Worm (Caenorhabditis elegans) whole organism, young adult: Measurements from ENCODE around the gene JC8.16.
A peak's percentile ranks its signal among the peaks of the same experiment; 100 is the strongest.

Experiments used
- B0019.2 ChIP-seq: fragments of 200-800 bp; sonication (Bioruptor generic); conservative IDR thresholded peaks from 2 replicates; pipeline ENCODE4 v1.3.6; 2022; ENCODE audit warnings: missing genetic modification reagents, missing genetic modification characterization, missing compliant biosample characterization
- B0261.1 ChIP-seq: sonication (generic microtip); optimal IDR thresholded peaks from 2 replicates; lab custom pipeline; 2016; ENCODE audit warnings: mild to moderate bottlenecking, missing genetic modification characterization, moderate library complexity, missing compliant biosample characterization
- C06A6.2 ChIP-seq: fragments of 200-800 bp; sonication (Bioruptor generic); conservative IDR thresholded peaks from 2 replicates; pipeline ENCODE4 v1.3.6; 2022; ENCODE audit warnings: missing genetic modification characterization, missing compliant biosample characterization
- D2030.7 ChIP-seq: fragments of 200-800 bp; sonication (Bioruptor generic); IDR thresholded peaks from 2 replicates; pipeline ENCODE4 v1.3.6; 2022; ENCODE audit warnings: missing genetic modification reagents, missing genetic modification characterization, missing compliant biosample characterization
- F52B5.7 ChIP-seq: sonication (generic microtip); optimal IDR thresholded peaks from 2 replicates; lab custom pipeline; 2016; ENCODE audit warnings: mild to moderate bottlenecking, missing genetic modification characterization, missing compliant biosample characterization
- F55B11.4 ChIP-seq: sonication (generic microtip); optimal IDR thresholded peaks from 2 replicates; lab custom pipeline; 2016; ENCODE audit warnings: missing compliant biosample characterization, missing genetic modification characterization, borderline replicate concordance; ENCODE audit not compliant: insufficient read depth
- Y53F4B.3 ChIP-seq: fragments of 200-800 bp; sonication (Bioruptor generic); IDR thresholded peaks from 2 replicates; pipeline ENCODE4 v1.3.6; 2022; ENCODE audit warnings: missing genetic modification reagents, missing genetic modification characterization, missing compliant biosample characterization
- akir-1 ChIP-seq: fragments of 200-800 bp; sonication (Bioruptor generic); optimal IDR thresholded peaks from 2 replicates; lab custom pipeline; 2018; ENCODE audit warnings: mild to moderate bottlenecking, missing genetic modification characterization, moderate library complexity, missing compliant biosample characterization
- aptf-2 ChIP-seq: fragments of 200-800 bp; sonication (Bioruptor generic); conservative IDR thresholded peaks from 2 replicates; pipeline ENCODE4 v1.3.6; 2022; ENCODE audit warnings: missing genetic modification reagents, missing genetic modification characterization, missing compliant biosample characterization
- aptf-3 ChIP-seq: fragments of 200-800 bp; sonication (Bioruptor generic); IDR thresholded peaks from 2 replicates; pipeline ENCODE4 v1.3.6; 2022; ENCODE audit warnings: missing genetic modification characterization, missing compliant biosample characterization
- atf-7 ChIP-seq: sonication (generic microtip); optimal IDR thresholded peaks from 2 replicates; lab custom pipeline; 2017; ENCODE audit warnings: mild to moderate bottlenecking, missing genetic modification characterization, missing compliant biosample characterization
- attf-5 ChIP-seq: fragments of 200-800 bp; sonication (Bioruptor generic); optimal IDR thresholded peaks from 2 replicates; lab custom pipeline; 2018; ENCODE audit warnings: mild to moderate bottlenecking, missing genetic modification characterization, missing compliant biosample characterization
- attf-6 ChIP-seq: fragments of 200-800 bp; sonication (Bioruptor generic); IDR thresholded peaks from 2 replicates; pipeline ENCODE4 v1.3.6; 2022; ENCODE audit warnings: missing genetic modification reagents, missing genetic modification characterization, missing compliant biosample characterization
- cebp-1 ChIP-seq, 2 experiments: fragments of 200-800 bp in 1 of 2; sonication (Bioruptor generic) in 1 of 2; sonication (generic microtip) in 1 of 2; IDR thresholded peaks in 1 of 2; optimal IDR thresholded peaks in 1 of 2; 2 replicates each; pipeline versions ENCODE4 v1.3.6 to Lab custom; 2017 to 2022; ENCODE audit warnings: missing compliant biosample characterization in 2 of 2, missing genetic modification characterization in 2 of 2, mild to moderate bottlenecking in 1 of 2, missing genetic modification reagents in 1 of 2, moderate library complexity in 1 of 2
- ceh-27 ChIP-seq: fragments of 200-800 bp; sonication (Bioruptor generic); optimal IDR thresholded peaks from 2 replicates; lab custom pipeline; 2018; ENCODE audit warnings: mild to moderate bottlenecking, missing genetic modification characterization, moderate library complexity, missing compliant biosample characterization
- ceh-79 ChIP-seq: sonication (generic microtip); optimal IDR thresholded peaks from 2 replicates; lab custom pipeline; 2017; ENCODE audit warnings: mild to moderate bottlenecking, missing genetic modification characterization, missing compliant biosample characterization
- die-1 ChIP-seq: sonication (generic microtip); optimal IDR thresholded peaks from 2 replicates; lab custom pipeline; 2016; ENCODE audit warnings: missing genotype, mild to moderate bottlenecking, missing genetic modification characterization, missing compliant biosample characterization
- efl-1 ChIP-seq: fragments of 150-350 bp; optimal IDR thresholded peaks from 2 replicates; lab custom pipeline; 2014; ENCODE audit warnings: missing biosample characterization, missing genetic modification reagents, missing genetic modification characterization
- egl-18 ChIP-seq: fragments of 200-800 bp; sonication (Bioruptor generic); IDR thresholded peaks from 2 replicates; pipeline ENCODE4 v1.3.6; 2022; ENCODE audit warnings: missing genetic modification reagents, missing genetic modification characterization, missing compliant biosample characterization
- gei-17 ChIP-seq: fragments of 200-800 bp; sonication (Bioruptor generic); optimal IDR thresholded peaks from 2 replicates; lab custom pipeline; 2018; ENCODE audit warnings: mild to moderate bottlenecking, missing genetic modification characterization, missing compliant biosample characterization
- hrde-1 ChIP-seq: sonication (generic microtip); optimal IDR thresholded peaks from 2 replicates; lab custom pipeline; 2016; ENCODE audit warnings: missing genetic modification characterization, mild to moderate bottlenecking, missing compliant biosample characterization, moderate library complexity, missing genotype, missing genetic modification reagents, borderline replicate concordance
- let-526 ChIP-seq: fragments of 200-800 bp; sonication (Bioruptor generic); IDR thresholded peaks from 2 replicates; pipeline ENCODE4 v1.3.6; 2022; ENCODE audit warnings: missing genetic modification reagents, missing genetic modification characterization, missing compliant biosample characterization
- let-607 ChIP-seq, 2 experiments: fragments of 200-800 bp in 1 of 2; sonication (Bioruptor generic) in 1 of 2; sonication (generic microtip) in 1 of 2; optimal IDR thresholded peaks; 2 replicates each; lab custom pipeline; 2016 to 2018; ENCODE audit warnings: mild to moderate bottlenecking in 2 of 2, missing compliant biosample characterization in 2 of 2, missing genetic modification characterization in 2 of 2, moderate library complexity in 2 of 2, missing genotype in 1 of 2
- lin-54 ChIP-seq: fragments of 200-800 bp; sonication (Bioruptor generic); optimal IDR thresholded peaks from 2 replicates; lab custom pipeline; 2018; ENCODE audit warnings: mild to moderate bottlenecking, missing genetic modification characterization, missing compliant biosample characterization
- lsy-27 ChIP-seq: sonication (generic microtip); optimal IDR thresholded peaks from 2 replicates; lab custom pipeline; 2017; ENCODE audit warnings: missing genetic modification characterization, mild to moderate bottlenecking, missing compliant biosample characterization, antibody characterized with exemption, missing genotype, borderline replicate concordance; ENCODE audit not compliant: insufficient read depth
- madf-3 ChIP-seq: fragments of 200-800 bp; sonication (Bioruptor generic); IDR thresholded peaks from 2 replicates; pipeline ENCODE4 v1.3.6; 2022; ENCODE audit warnings: missing genetic modification reagents, missing genetic modification characterization, missing compliant biosample characterization
- madf-6 ChIP-seq: fragments of 200-800 bp; sonication (Bioruptor generic); IDR thresholded peaks from 2 replicates; pipeline ENCODE4 v1.3.6; 2022; ENCODE audit warnings: missing genetic modification reagents, missing genetic modification characterization, missing compliant biosample characterization
- mel-28 ChIP-seq: sonication (generic microtip); optimal IDR thresholded peaks from 2 replicates; lab custom pipeline; 2016; ENCODE audit warnings: borderline replicate concordance, mild to moderate bottlenecking, missing genetic modification characterization, missing compliant biosample characterization
- nfyb-1 ChIP-seq: fragments of 200-800 bp; sonication (Bioruptor generic); IDR thresholded peaks from 2 replicates; pipeline ENCODE4 v1.3.6; 2022; ENCODE audit warnings: missing genetic modification reagents, missing genetic modification characterization, missing compliant biosample characterization
- nhr-90 ChIP-seq: sonication (generic microtip); optimal IDR thresholded peaks from 2 replicates; lab custom pipeline; 2016; ENCODE audit warnings: missing genotype, mild to moderate bottlenecking, missing genetic modification characterization, missing compliant biosample characterization
- repo-1 ChIP-seq: sonication (generic microtip); optimal IDR thresholded peaks from 2 replicates; lab custom pipeline; 2017; ENCODE audit warnings: mild to moderate bottlenecking, missing genetic modification characterization, missing compliant biosample characterization
- sdz-38 ChIP-seq: sonication (generic microtip); optimal IDR thresholded peaks from 2 replicates; lab custom pipeline; 2016; ENCODE audit warnings: missing genotype, missing genetic modification characterization, missing compliant biosample characterization
- sea-2 ChIP-seq: fragments of 200-800 bp; sonication (Bioruptor generic); IDR thresholded peaks from 2 replicates; pipeline ENCODE4 v1.3.6; 2022; ENCODE audit warnings: missing genetic modification characterization, missing compliant biosample characterization
- snpc-1.1 ChIP-seq: sonication (generic microtip); optimal IDR thresholded peaks from 2 replicates; lab custom pipeline; 2017; ENCODE audit warnings: missing genetic modification characterization, mild to moderate bottlenecking, missing compliant biosample characterization, antibody characterized with exemption, moderate library complexity, missing genotype, missing genetic modification reagents; ENCODE audit not compliant: insufficient read depth
- snpc-3.4 ChIP-seq: sonication (generic microtip); optimal IDR thresholded peaks from 2 replicates; lab custom pipeline; 2017; ENCODE audit warnings: missing genetic modification characterization, mild to moderate bottlenecking, missing compliant biosample characterization, antibody characterized with exemption, moderate library complexity, missing genotype, missing genetic modification reagents
- somi-1 ChIP-seq: fragments of 200-800 bp; sonication (Bioruptor generic); optimal IDR thresholded peaks from 2 replicates; lab custom pipeline; 2018; ENCODE audit warnings: mild to moderate bottlenecking, missing genetic modification characterization, missing compliant biosample characterization
- sptf-2 ChIP-seq: fragments of 200-800 bp; sonication (Bioruptor generic); optimal IDR thresholded peaks from 2 replicates; lab custom pipeline; 2018; ENCODE audit warnings: mild to moderate bottlenecking, missing genetic modification characterization, missing compliant biosample characterization
- tbp1 ChIP-seq: fragments of 200-800 bp; sonication (Bioruptor generic); optimal IDR thresholded peaks from 2 replicates; lab custom pipeline; 2018; ENCODE audit warnings: mild to moderate bottlenecking, missing genetic modification characterization, missing compliant biosample characterization
- tbx-9 ChIP-seq: sonication (generic microtip); optimal IDR thresholded peaks from 2 replicates; lab custom pipeline; 2016; ENCODE audit warnings: borderline replicate concordance, missing genetic modification characterization, inconsistent platforms, missing compliant biosample characterization
- zim-3 ChIP-seq: sonication (generic microtip); optimal IDR thresholded peaks from 2 replicates; lab custom pipeline; 2017; ENCODE audit warnings: mild to moderate bottlenecking, missing genetic modification characterization, moderate library complexity, missing compliant biosample characterization
- ztf-18 ChIP-seq: sonication (generic microtip); optimal IDR thresholded peaks from 2 replicates; lab custom pipeline; 2016; ENCODE audit warnings: missing genotype, mild to moderate bottlenecking, missing genetic modification characterization, missing compliant biosample characterization
- ztf-25 ChIP-seq: fragments of 200-800 bp; sonication (Bioruptor generic); IDR thresholded peaks from 2 replicates; pipeline ENCODE4 v1.3.6; 2022; ENCODE audit warnings: missing genetic modification reagents, missing genetic modification characterization, missing compliant biosample characterization
- ztf-26 ChIP-seq: sonication (generic microtip); optimal IDR thresholded peaks from 2 replicates; lab custom pipeline; 2017; ENCODE audit warnings: missing genetic modification characterization, missing compliant biosample characterization
- ztf-28 ChIP-seq: fragments of 200-800 bp; sonication (Bioruptor generic); IDR thresholded peaks from 2 replicates; pipeline ENCODE4 v1.3.6; 2022; ENCODE audit warnings: missing genetic modification reagents, missing genetic modification characterization, missing compliant biosample characterization
- ztf-3 ChIP-seq: fragments of 200-800 bp; sonication (Bioruptor generic); optimal IDR thresholded peaks from 2 replicates; lab custom pipeline; 2018; ENCODE audit warnings: mild to moderate bottlenecking, missing genetic modification characterization, missing compliant biosample characterization

JC8.16 gene

DNA sequence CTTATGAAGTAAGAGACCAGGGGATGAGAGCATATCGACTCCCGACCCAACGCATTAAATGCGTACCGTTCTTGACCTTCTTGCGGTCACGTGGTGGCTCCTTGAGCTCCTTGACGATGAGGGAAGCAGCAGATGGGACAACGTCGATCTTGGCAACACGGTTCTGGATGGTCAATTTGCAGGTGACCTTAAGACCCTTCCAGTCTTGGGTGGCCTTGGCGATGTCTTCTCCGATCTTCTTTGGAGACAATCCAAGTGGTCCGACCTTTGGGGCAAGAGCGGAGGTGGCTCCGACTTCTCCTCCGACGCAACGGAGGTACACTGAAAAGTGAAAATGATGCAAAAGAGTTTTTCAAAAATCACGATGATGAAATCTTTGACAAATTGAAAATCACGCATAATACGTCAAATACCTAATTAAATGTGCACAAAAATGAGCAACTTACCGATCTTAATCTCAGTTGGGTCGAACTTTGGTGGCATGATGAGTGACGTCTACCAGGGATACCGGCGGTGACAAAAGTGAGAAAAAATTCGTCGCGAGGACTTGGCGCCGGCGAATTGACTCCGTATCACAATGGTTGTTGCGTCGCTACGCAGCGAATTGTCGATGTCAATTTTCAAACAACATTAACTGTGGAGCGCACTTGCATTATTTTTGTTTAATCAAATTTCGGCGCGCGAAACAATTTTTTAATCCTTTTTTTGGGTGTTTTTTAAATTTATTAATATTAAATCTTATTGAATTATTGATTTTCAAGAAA is 18.7 kb upstream of the JC8.16 start, which contains the start of gene rpl-12 (continued):
- no peak for TF ChIP-seq F55B11.4 (tag; lab: Kevin White, UChicago)
- TF ChIP-seq atf-7 (tag; lab: Kevin White, UChicago): peak; percentile 92
- peak; percentile 80; the same call in 1 of the 2 replicates for TF ChIP-seq ztf-28 (GFP tag; lab: Robert Waterston, UW)
- peak; percentile 96 for TF ChIP-seq repo-1 (tag; lab: Kevin White, UChicago)
- TF ChIP-seq lsy-27 (tag; lab: Kevin White, UChicago): peak; percentile 17
- TF ChIP-seq Y53F4B.3 (GFP tag; lab: Robert Waterston, UW): 0 out of 2 replicates have a peak, but pooled peaks have one; percentile 23
- peak; percentile 85 for TF ChIP-seq B0019.2 (GFP tag; lab: Robert Waterston, UW)
- TF ChIP-seq sea-2 (GFP tag; lab: Robert Waterston, UW): peak; percentile 77; the same call in 1 of the 2 replicates
- TF ChIP-seq snpc-3.4 (tag; lab: Kevin White, UChicago): peak; percentile 90
- peak; percentile 66 for TF ChIP-seq F52B5.7 (tag; lab: Kevin White, UChicago)
- TF ChIP-seq hrde-1 (tag; lab: Kevin White, UChicago): peak; percentile 92
- TF ChIP-seq let-526 (GFP tag; lab: Robert Waterston, UW): peak; percentile 20
- TF ChIP-seq attf-6 (GFP tag; lab: Robert Waterston, UW): peak; percentile 91
- peak; percentile 86 for TF ChIP-seq gei-17
- TF ChIP-seq aptf-2 (GFP tag; lab: Robert Waterston, UW): peak; percentile 68
- peak; percentile 100 for TF ChIP-seq attf-5
- TF ChIP-seq madf-6 (GFP tag; lab: Robert Waterston, UW): peak; percentile 95
- TF ChIP-seq egl-18 (GFP tag; lab: Robert Waterston, UW): no peak; the same call in 1 of the 2 replicates
- TF ChIP-seq cebp-1 (GFP tag; IDR thresholded peaks at IDR 0.05; lab: Robert Waterston, UW): peak; percentile 87
- TF ChIP-seq cebp-1 (tag; optimal IDR thresholded peaks at IDR 0.05; lab: Kevin White, UChicago): peak; percentile 96
- TF ChIP-seq ztf-25: no peak
- TF ChIP-seq aptf-3 (GFP tag; lab: Robert Waterston, UW): no peak
- TF ChIP-seq akir-1 (GFP tag; lab: Kevin White, UChicago): peak; percentile 48
- peak; percentile 56 for TF ChIP-seq die-1 (tag; lab: Kevin White, UChicago)
- peak; percentile 94 for TF ChIP-seq somi-1 (GFP tag; lab: Kevin White, UChicago)
- TF ChIP-seq lin-54 (GFP tag; lab: Kevin White, UChicago): peak; percentile 100
- peak; percentile 63 for TF ChIP-seq snpc-1.1 (tag; lab: Kevin White, UChicago)
- peak; percentile 94 for TF ChIP-seq D2030.7 (GFP tag; lab: Robert Waterston, UW)
- TF ChIP-seq nfyb-1 (GFP tag; lab: Robert Waterston, UW): peak; percentile 98
- peak; percentile 98 for TF ChIP-seq ceh-27 (GFP tag; lab: Kevin White, UChicago)
- TF ChIP-seq ztf-26: peak; percentile 97
- TF ChIP-seq C06A6.2 (GFP tag; lab: Robert Waterston, UW): peak; percentile 94
- TF ChIP-seq mel-28 (tag; lab: Kevin White, UChicago): peak; percentile 83
- no peak for TF ChIP-seq tbx-9 (tag; lab: Kevin White, UChicago)
- peak; percentile 8 for TF ChIP-seq sptf-2
- peak; percentile 40 for TF ChIP-seq B0261.1 (tag; lab: Kevin White, UChicago)
- TF ChIP-seq ceh-79 (tag; lab: Kevin White, UChicago): peak; percentile 59
- no peak for TF ChIP-seq sdz-38 (tag; lab: Kevin White, UChicago)
- peak; percentile 92 for TF ChIP-seq efl-1 (GFP tag; lab: Kevin White, UChicago)
- TF ChIP-seq let-607 (tag; optimal IDR thresholded peaks at IDR 0.05; lab: Kevin White, UChicago): peak; percentile 89 to 96
- TF ChIP-seq ztf-18 (tag; lab: Kevin White, UChicago): peak; percentile 69
- peak; percentile 96 for TF ChIP-seq madf-3 (GFP tag; lab: Robert Waterston, UW)
- TF ChIP-seq ztf-3 (GFP tag; lab: Kevin White, UChicago): peak; percentile 60
- TF ChIP-seq zim-3 (tag; lab: Kevin White, UChicago): peak; percentile 55
- peak; percentile 79 for TF ChIP-seq tbp1 (GFP tag; lab: Kevin White, UChicago)
- TF ChIP-seq nhr-90 (tag; lab: Kevin White, UChicago): peak; percentile 62
